Worm (Caenorhabditis elegans): ENCODE results near the gene srg-69.

DNA sequence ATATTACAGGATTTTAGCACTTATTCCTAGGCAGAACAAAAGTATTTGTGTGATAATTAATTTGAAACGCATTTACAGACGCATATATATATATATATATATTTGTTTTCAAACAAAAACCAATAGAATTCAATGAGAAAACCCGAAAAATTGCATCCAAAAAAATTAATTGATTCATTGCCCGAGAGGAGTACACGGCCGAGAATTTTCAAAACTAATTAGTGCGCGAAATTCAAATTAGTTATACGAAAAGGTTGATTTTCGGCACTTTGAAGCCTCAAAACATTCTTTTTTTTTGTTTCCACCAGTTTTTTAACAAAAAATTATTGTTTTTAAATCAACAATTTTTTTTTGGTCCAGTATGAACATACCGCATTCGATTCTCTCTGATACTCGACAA is 36.0 kb downstream of the srg-69 start:
- TF ChIP-seq sdz-12 (GFP tag; optimal IDR thresholded peaks at IDR 0.05) (no peak), ztf-7 (tag; optimal IDR thresholded peaks at IDR 0.05) (no peak), F37D6.2 (tag; optimal IDR thresholded peaks at IDR 0.05) (no peak), daf-12 (tag; optimal IDR thresholded peaks at IDR 0.05) (no peak), F10B5.3 (tag; optimal IDR thresholded peaks at IDR 0.05) (no peak)
